Worm (Caenorhabditis elegans) whole organism, L4 larva: ENCODE measurements around the gene srx-54.

Source experiments
- ZK546.5 ChIP-seq, 2 experiments: sonication (generic microtip); optimal IDR thresholded peaks; 2 replicates each; lab custom pipeline; 2017; ENCODE audit warnings: missing biosample characterization in 2 of 2, missing genetic modification characterization in 2 of 2
- ama-1 ChIP-seq: fragments of 150-350 bp; optimal IDR thresholded peaks from 2 replicates; lab custom pipeline; 2014; ENCODE audit warnings: inconsistent platforms, mixed read lengths
- dmd-8 ChIP-seq: fragments of 200-800 bp; sonication (Bioruptor generic); IDR thresholded peaks from 2 replicates; pipeline ENCODE4 v1.3.6; 2022; ENCODE audit warnings: missing genetic modification characterization, missing compliant biosample characterization
- dpl-1 ChIP-seq: fragments of 150-350 bp; optimal IDR thresholded peaks from 2 replicates; lab custom pipeline; 2014; ENCODE audit warnings: missing biosample characterization, missing genetic modification reagents, missing genetic modification characterization
- dve-1 ChIP-seq: sonication (generic microtip); optimal IDR thresholded peaks from 2 replicates; lab custom pipeline; 2017; ENCODE audit warnings: antibody characterized with exemption, mild to moderate bottlenecking, missing genetic modification characterization, missing compliant biosample characterization; ENCODE audit not compliant: insufficient read depth
- hif-1 ChIP-seq, 2 experiments: sonication (generic microtip); optimal IDR thresholded peaks; 2 replicates each; lab custom pipeline; 2016 to 2017; ENCODE audit warnings: missing compliant biosample characterization in 2 of 2, missing genetic modification characterization in 2 of 2, missing genetic modification reagents in 2 of 2, missing genotype in 2 of 2, mild to moderate bottlenecking in 1 of 2
- lin-39 ChIP-seq: fragments of 150-350 bp; optimal IDR thresholded peaks from 2 replicates; lab custom pipeline; 2014; ENCODE audit warnings: missing biosample characterization, missing genetic modification reagents, missing genetic modification characterization
- lsy-2 ChIP-seq, 2 experiments: fragments of 150-350 bp in 1 of 2; sonication (generic microtip) in 1 of 2; optimal IDR thresholded peaks; 2 replicates each; lab custom pipeline; 2014 to 2017; ENCODE audit warnings: missing biosample characterization in 2 of 2, missing genetic modification characterization in 2 of 2
- nhr-76 ChIP-seq: fragments of 150-350 bp; optimal IDR thresholded peaks from 2 replicates; lab custom pipeline; 2014; ENCODE audit warnings: missing biosample characterization, missing genetic modification characterization
- zip-2 ChIP-seq: fragments of 150-350 bp; optimal IDR thresholded peaks from 2 replicates; lab custom pipeline; 2014; ENCODE audit warnings: missing biosample characterization, missing genetic modification characterization

DNA sequence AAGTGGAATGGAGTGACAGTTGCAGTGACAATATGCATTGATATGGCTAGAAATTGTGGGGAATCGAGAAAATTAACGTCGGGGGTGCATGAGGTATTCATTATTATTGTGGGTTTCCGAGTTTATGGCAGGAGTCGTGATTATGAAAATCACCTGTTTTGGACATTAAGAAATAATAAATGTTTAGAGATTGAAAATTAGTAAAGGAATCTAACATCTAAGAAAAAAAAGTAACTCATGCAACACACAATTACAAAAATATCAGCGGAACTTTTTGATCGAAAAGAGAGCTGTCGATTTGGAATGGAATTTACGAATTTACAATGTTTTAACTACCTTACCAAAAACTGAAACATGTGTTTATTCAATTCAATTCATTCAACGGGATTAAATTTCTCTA is 20.3 kb upstream of the srx-54 start, which contains the start of gene srh-206:
- TF ChIP-seq ZK546.5 (tag; optimal IDR thresholded peaks at IDR 0.05; lab: Kevin White, UChicago): no peak
- TF ChIP-seq nhr-76 (tag; lab: Kevin White, UChicago): no peak
- TF ChIP-seq ama-1: no peak
- TF ChIP-seq lin-39 (tag; lab: Kevin White, UChicago): no peak
- TF ChIP-seq zip-2 (tag; lab: Kevin White, UChicago): no peak
- no peak for TF ChIP-seq dmd-8 (GFP tag; lab: Robert Waterston, UW)
- no peak for TF ChIP-seq dpl-1 (GFP tag; lab: Kevin White, UChicago)
- no peak for TF ChIP-seq hif-1 (tag; optimal IDR thresholded peaks at IDR 0.05; lab: Kevin White, UChicago)
- no peak for TF ChIP-seq lsy-2 (tag; optimal IDR thresholded peaks at IDR 0.05; lab: Kevin White, UChicago)
- TF ChIP-seq dve-1: no peak
